Fruit fly (Drosophila melanogaster): ENCODE measurements around the gene CG14424.

- no peak for TF ChIP-seq h (optimal IDR thresholded peaks at IDR 0.05)
- TF ChIP-seq Sin3A (optimal IDR thresholded peaks at IDR 0.05) = no peak
Measured at dm6 chrX:2956641-2957040, 29.6 kb upstream of the CG14424 start.
